Worm (Caenorhabditis elegans) whole organism, mixed stage, embryonic: ENCODE results near the gene C06G3.3.

Experiments
- nhr-28 ChIP-seq: fragments of 150-350 bp; optimal IDR thresholded peaks from 2 replicates; lab custom pipeline; 2014; ENCODE audit warnings: missing biosample characterization, missing genetic modification characterization
- pha-4 ChIP-seq: fragments of 150-350 bp; optimal IDR thresholded peaks from 2 replicates; lab custom pipeline; 2018; ENCODE audit warnings: missing biosample characterization, missing genetic modification reagents, missing genetic modification characterization
- ztf-11 ChIP-seq: fragments of 150-350 bp; optimal IDR thresholded peaks from 2 replicates; lab custom pipeline; 2014; ENCODE audit warnings: missing biosample characterization, missing genetic modification characterization

- TF ChIP-seq pha-4 (tag; lab: Kevin White, UChicago), result no peak
- TF ChIP-seq ztf-11 (tag; lab: Kevin White, UChicago), result no peak
- TF ChIP-seq nhr-28 (tag; lab: Kevin White, UChicago), result no peak
Observed at ce11 chrIV:7032459-7032858, 3.5 kb upstream of the C06G3.3 start, which contains the start of gene C06G3.8.
